Worm (Caenorhabditis elegans) whole organism, late embryonic: Measurements from ENCODE around the gene srw-123.

Experiments used
- F13H6.1 ChIP-seq: sonication (generic microtip); optimal IDR thresholded peaks from 2 replicates; lab custom pipeline; 2016; ENCODE audit warnings: missing genetic modification characterization, missing compliant biosample characterization
- K02D7.2 ChIP-seq: sonication (generic microtip); optimal IDR thresholded peaks from 2 replicates; lab custom pipeline; 2017; ENCODE audit warnings: mild to moderate bottlenecking, missing genetic modification characterization, missing compliant biosample characterization
- K09A11.1 ChIP-seq: sonication (generic microtip); optimal IDR thresholded peaks from 2 replicates; lab custom pipeline; 2017; ENCODE audit warnings: antibody characterized with exemption, mild to moderate bottlenecking, missing genetic modification characterization, missing compliant biosample characterization; ENCODE audit not compliant: insufficient read depth
- ama-1 ChIP-seq: fragments of 150-350 bp; optimal IDR thresholded peaks from 2 replicates; lab custom pipeline; 2014
- ceh-2 ChIP-seq: sonication (generic microtip); optimal IDR thresholded peaks from 2 replicates; lab custom pipeline; 2016; ENCODE audit warnings: missing genotype, missing genetic modification characterization, missing compliant biosample characterization
- ceh-34 ChIP-seq: sonication (generic microtip); optimal IDR thresholded peaks from 2 replicates; lab custom pipeline; 2016; ENCODE audit warnings: mild to moderate bottlenecking, missing genetic modification characterization, missing compliant biosample characterization
- elt-2 ChIP-seq: sonication (generic microtip); optimal IDR thresholded peaks from 2 replicates; lab custom pipeline; 2016; ENCODE audit warnings: missing genetic modification reagents, missing genetic modification characterization, missing compliant biosample characterization
- madf-2 ChIP-seq: sonication (generic microtip); optimal IDR thresholded peaks from 2 replicates; lab custom pipeline; 2017; ENCODE audit warnings: missing genetic modification characterization, missing compliant biosample characterization
- pha-2 ChIP-seq: sonication (generic microtip); optimal IDR thresholded peaks from 2 replicates; lab custom pipeline; 2017; ENCODE audit warnings: mild to moderate bottlenecking, missing genetic modification characterization, missing compliant biosample characterization
- syd-9 ChIP-seq: sonication (generic microtip); optimal IDR thresholded peaks from 2 replicates; lab custom pipeline; 2016; ENCODE audit warnings: mild to moderate bottlenecking, missing genetic modification characterization, moderate library complexity, missing compliant biosample characterization
- ttx-3 ChIP-seq: sonication (generic microtip); optimal IDR thresholded peaks from 2 replicates; lab custom pipeline; 2016; ENCODE audit warnings: missing genetic modification reagents, missing genetic modification characterization, missing compliant biosample characterization

DNA sequence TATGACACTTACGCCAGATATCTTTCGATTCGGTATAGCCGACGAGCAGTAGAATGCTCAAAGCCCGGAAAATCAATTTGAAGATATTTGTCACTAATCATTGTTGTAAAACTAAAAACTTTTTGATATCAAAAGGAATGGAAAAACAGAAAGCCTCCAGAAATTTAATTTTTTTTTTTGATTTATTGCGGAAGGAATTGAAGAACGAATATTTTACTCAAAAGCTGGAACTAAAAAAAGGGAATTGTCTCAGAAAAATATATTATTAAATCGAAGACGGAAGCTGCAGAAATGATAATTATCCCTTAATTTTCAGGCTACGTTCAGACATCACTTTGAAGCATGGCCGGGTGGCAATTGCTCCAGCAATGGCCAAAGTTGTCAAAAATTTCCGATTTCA lies 31.3 kb downstream of the srw-123 start, which contains the start of gene srw-137:
- TF ChIP-seq madf-2 (tag; lab: Kevin White, UChicago) (no peak), ceh-34 (tag; lab: Kevin White, UChicago) (no peak), ttx-3 (tag; lab: Kevin White, UChicago) (no peak), K09A11.1 (no peak), elt-2 (no peak), ceh-2 (tag; lab: Kevin White, UChicago) (no peak), ama-1 (lab: Kevin White, UChicago) (no peak), K02D7.2 (tag; lab: Kevin White, UChicago) (no peak), pha-2 (no peak), syd-9 (tag; lab: Kevin White, UChicago) (no peak), F13H6.1 (tag; lab: Kevin White, UChicago) (no peak)
